Worm (Caenorhabditis elegans) whole organism, midembryonic: Measurements from ENCODE around the gene C05B5.8.

Experiments used
- cog-1 ChIP-seq: sonication (generic microtip); optimal IDR thresholded peaks from 2 replicates; lab custom pipeline; 2016; ENCODE audit warnings: missing genetic modification characterization, missing compliant biosample characterization
- flt-1 ChIP-seq: fragments of 200-800 bp; sonication (Bioruptor generic); IDR thresholded peaks from 2 replicates; pipeline ENCODE4 v1.3.6; 2022; ENCODE audit warnings: missing genetic modification characterization, missing compliant biosample characterization
- klf-2 ChIP-seq: fragments of 200-800 bp; sonication (Bioruptor generic); conservative IDR thresholded peaks from 2 replicates; pipeline ENCODE4 v1.3.6; 2022; ENCODE audit warnings: missing genetic modification reagents, missing genetic modification characterization, missing compliant biosample characterization
- med-1 ChIP-seq: sonication (generic microtip); optimal IDR thresholded peaks from 2 replicates; lab custom pipeline; 2017; ENCODE audit warnings: missing genetic modification characterization, mild to moderate bottlenecking, missing compliant biosample characterization, antibody characterized with exemption, missing genetic modification reagents; ENCODE audit not compliant: insufficient read depth
- tab-1 ChIP-seq: fragments of 200-800 bp; sonication (Bioruptor generic); IDR thresholded peaks from 2 replicates; pipeline ENCODE4 v1.3.6; 2022; ENCODE audit warnings: missing genetic modification characterization, missing compliant biosample characterization
- ztf-23 ChIP-seq: fragments of 200-800 bp; sonication (Bioruptor generic); IDR thresholded peaks from 2 replicates; pipeline ENCODE4 v1.3.6; 2022; ENCODE audit warnings: missing genetic modification reagents, missing genetic modification characterization, missing compliant biosample characterization
- ztf-29 ChIP-seq: fragments of 200-800 bp; sonication (Bioruptor generic); IDR thresholded peaks from 2 replicates; pipeline ENCODE4 v1.3.6; 2022; ENCODE audit warnings: missing genetic modification reagents, missing genetic modification characterization, missing compliant biosample characterization

ce11 chrIII:9991324-9991723, 15.3 kb downstream of the C05B5.8 start:
- TF ChIP-seq klf-2 (GFP tag; lab: Robert Waterston, UW) (no peak), med-1 (no peak), flt-1 (GFP tag; lab: Robert Waterston, UW) (no peak), ztf-29 (GFP tag; lab: Robert Waterston, UW) (no peak), ztf-23 (no peak), cog-1 (tag; lab: Kevin White, UChicago) (no peak), tab-1 (no peak)
